Worm (Caenorhabditis elegans) whole organism, L4 larva: Measurements from ENCODE around the gene misc-1.

Experiments
- D1046.2 ChIP-seq: fragments of 200-800 bp; sonication (Bioruptor generic); IDR thresholded peaks from 2 replicates; pipeline ENCODE4 v1.3.6; 2022; ENCODE audit warnings: missing genetic modification characterization, missing compliant biosample characterization
- F49E8.2 ChIP-seq: sonication (generic microtip); optimal IDR thresholded peaks from 2 replicates; lab custom pipeline; 2016; ENCODE audit warnings: missing compliant biosample characterization, mild to moderate bottlenecking, missing genetic modification characterization, borderline replicate concordance
- Y48G9A.11 ChIP-seq: fragments of 200-800 bp; sonication (Bioruptor generic); IDR thresholded peaks from 2 replicates; pipeline ENCODE4 v1.3.6; 2022; ENCODE audit warnings: missing genetic modification reagents, missing genetic modification characterization, missing compliant biosample characterization
- Y75B8A.6 ChIP-seq: fragments of 200-800 bp; sonication (Bioruptor generic); IDR thresholded peaks from 2 replicates; pipeline ENCODE4 v1.3.6; 2022; ENCODE audit warnings: missing genetic modification reagents, missing genetic modification characterization, missing compliant biosample characterization
- ZK546.5 ChIP-seq, 2 experiments: sonication (generic microtip); optimal IDR thresholded peaks; 2 replicates each; lab custom pipeline; 2017; ENCODE audit warnings: missing biosample characterization in 2 of 2, missing genetic modification characterization in 2 of 2
- aha-1 ChIP-seq: fragments of 150-350 bp; peaks from one replicate; lab custom pipeline; 2014; ENCODE audit warnings: missing biosample characterization, missing genetic modification characterization
- arid-1 ChIP-seq: fragments of 200-800 bp; sonication (Bioruptor generic); conservative IDR thresholded peaks from 2 replicates; pipeline ENCODE4 v1.3.6; 2022; ENCODE audit warnings: missing genetic modification reagents, missing genetic modification characterization, missing compliant biosample characterization
- attf-4 ChIP-seq: sonication (generic microtip); optimal IDR thresholded peaks from 3 replicates; lab custom pipeline; 2017; ENCODE audit warnings: missing biosample characterization, missing genetic modification characterization
- ceh-28 ChIP-seq: fragments of 150-350 bp; optimal IDR thresholded peaks from 2 replicates; lab custom pipeline; 2014; ENCODE audit warnings: missing biosample characterization, missing genetic modification reagents, missing genetic modification characterization
- ctbp-1 ChIP-seq: fragments of 200-800 bp; sonication (Bioruptor generic); IDR thresholded peaks from 2 replicates; pipeline ENCODE4 v1.3.6; 2022; ENCODE audit warnings: missing genetic modification reagents, missing genetic modification characterization, missing compliant biosample characterization
- daf-12 ChIP-seq: fragments of 150-350 bp; optimal IDR thresholded peaks from 2 replicates; lab custom pipeline; 2014; ENCODE audit warnings: missing biosample characterization, missing genetic modification reagents, missing genetic modification characterization
- daf-16 ChIP-seq, 3 experiments: sonication (generic microtip); optimal IDR thresholded peaks; 2 replicates each; lab custom pipeline; 2016 to 2017; ENCODE audit warnings: missing genetic modification characterization in 3 of 3, missing genetic modification reagents in 3 of 3, mild to moderate bottlenecking in 2 of 3, missing compliant biosample characterization in 2 of 3, missing biosample characterization in 1 of 3, moderate library complexity in 1 of 3
- daf-19 ChIP-seq: fragments of 200-800 bp; sonication (Bioruptor generic); conservative IDR thresholded peaks from 2 replicates; pipeline ENCODE4 v1.3.6; 2022; ENCODE audit warnings: missing genetic modification characterization, missing compliant biosample characterization
- daf-8 ChIP-seq: fragments of 200-800 bp; sonication (Bioruptor generic); IDR thresholded peaks from 2 replicates; pipeline ENCODE4 v1.3.6; 2022; ENCODE audit warnings: missing genetic modification characterization, missing compliant biosample characterization
- dmd-6 ChIP-seq: fragments of 200-800 bp; sonication (Bioruptor generic); IDR thresholded peaks from 2 replicates; pipeline ENCODE4 v1.3.6; 2022; ENCODE audit warnings: missing genetic modification reagents, missing genetic modification characterization, missing compliant biosample characterization
- dpl-1 ChIP-seq: fragments of 150-350 bp; optimal IDR thresholded peaks from 2 replicates; lab custom pipeline; 2014; ENCODE audit warnings: missing biosample characterization, missing genetic modification reagents, missing genetic modification characterization
- fkh-10 ChIP-seq: fragments of 150-350 bp; optimal IDR thresholded peaks from 2 replicates; lab custom pipeline; 2014; ENCODE audit warnings: missing biosample characterization, missing genetic modification reagents, missing genetic modification characterization
- fos-1 ChIP-seq: fragments of 150-350 bp; optimal IDR thresholded peaks from 2 replicates; lab custom pipeline; 2014; ENCODE audit warnings: missing biosample characterization, missing genetic modification characterization
- lin-1 ChIP-seq: fragments of 200-800 bp; sonication (Bioruptor generic); IDR thresholded peaks from 2 replicates; pipeline ENCODE4 v1.3.6; 2022; ENCODE audit warnings: missing genetic modification reagents, missing genetic modification characterization, missing compliant biosample characterization
- lin-29 ChIP-seq: fragments of 200-800 bp; sonication (Bioruptor generic); IDR thresholded peaks from 2 replicates; pipeline ENCODE4 v1.3.6; 2022; ENCODE audit warnings: missing genetic modification reagents, missing genetic modification characterization, missing compliant biosample characterization
- lin-38 ChIP-seq: fragments of 200-800 bp; sonication (Bioruptor generic); IDR thresholded peaks from 2 replicates; pipeline ENCODE4 v1.3.6; 2022; ENCODE audit warnings: missing genetic modification reagents, missing genetic modification characterization, missing compliant biosample characterization
- lin-39 ChIP-seq: fragments of 150-350 bp; optimal IDR thresholded peaks from 2 replicates; lab custom pipeline; 2014; ENCODE audit warnings: missing biosample characterization, missing genetic modification reagents, missing genetic modification characterization
- lir-3 ChIP-seq: sonication (generic microtip); optimal IDR thresholded peaks from 2 replicates; lab custom pipeline; 2016; ENCODE audit warnings: mild to moderate bottlenecking, missing genetic modification characterization, missing compliant biosample characterization
- lsy-2 ChIP-seq, 2 experiments: fragments of 150-350 bp in 1 of 2; sonication (generic microtip) in 1 of 2; optimal IDR thresholded peaks; 2 replicates each; lab custom pipeline; 2014 to 2017; ENCODE audit warnings: missing biosample characterization in 2 of 2, missing genetic modification characterization in 2 of 2
- mdt-29 ChIP-seq: fragments of 200-800 bp; sonication (Bioruptor generic); IDR thresholded peaks from 2 replicates; pipeline ENCODE4 v1.3.6; 2022; ENCODE audit warnings: missing genetic modification reagents, missing genetic modification characterization, missing compliant biosample characterization
- mes-2 ChIP-seq: sonication (generic microtip); optimal IDR thresholded peaks from 2 replicates; lab custom pipeline; 2016; ENCODE audit warnings: missing genotype, mild to moderate bottlenecking, missing genetic modification characterization, missing compliant biosample characterization; ENCODE audit not compliant: poor library complexity, severe bottlenecking
- mxl-2 ChIP-seq: fragments of 200-800 bp; sonication (Bioruptor generic); conservative IDR thresholded peaks from 2 replicates; pipeline ENCODE4 v1.3.6; 2022; ENCODE audit warnings: missing genetic modification reagents, missing genetic modification characterization, missing compliant biosample characterization
- mxl-3 ChIP-seq: fragments of 200-800 bp; sonication (Bioruptor generic); optimal IDR thresholded peaks from 2 replicates; lab custom pipeline; 2018; ENCODE audit warnings: mild to moderate bottlenecking, missing genetic modification characterization, missing compliant biosample characterization
- nhr-111 ChIP-seq: fragments of 200-800 bp; sonication (Bioruptor generic); optimal IDR thresholded peaks from 2 replicates; lab custom pipeline; 2018; ENCODE audit warnings: mild to moderate bottlenecking, missing genetic modification characterization, missing compliant biosample characterization
- nhr-237 ChIP-seq: sonication (generic microtip); optimal IDR thresholded peaks from 2 replicates; lab custom pipeline; 2017; ENCODE audit warnings: missing biosample characterization, missing genetic modification characterization
- nhr-41 ChIP-seq: fragments of 200-800 bp; sonication (Bioruptor generic); IDR thresholded peaks from 2 replicates; pipeline ENCODE4 v1.3.6; 2022; ENCODE audit warnings: missing genetic modification reagents, missing genetic modification characterization, missing compliant biosample characterization
- pha-4 ChIP-seq, 2 experiments: fragments of 150-350 bp in 1 of 2; fragments of 200-800 bp in 1 of 2; sonication (Bioruptor generic) in 1 of 2; IDR thresholded peaks in 1 of 2; optimal IDR thresholded peaks in 1 of 2; 2 replicates each; pipeline versions ENCODE4 v1.3.6 to Lab custom; 2014 to 2022; ENCODE audit warnings: missing genetic modification characterization in 2 of 2, missing genetic modification reagents in 2 of 2, missing biosample characterization in 1 of 2, missing compliant biosample characterization in 1 of 2
- php-3 ChIP-seq: fragments of 200-800 bp; sonication (Bioruptor generic); IDR thresholded peaks from 2 replicates; pipeline ENCODE4 v1.3.6; 2022; ENCODE audit warnings: missing genetic modification reagents, missing genetic modification characterization, missing compliant biosample characterization
- pqm-1 ChIP-seq: sonication (generic microtip); optimal IDR thresholded peaks from 2 replicates; lab custom pipeline; 2017; ENCODE audit warnings: missing biosample characterization, missing genetic modification characterization
- rbr-2 ChIP-seq: sonication (generic microtip); optimal IDR thresholded peaks from 2 replicates; lab custom pipeline; 2016; ENCODE audit warnings: missing genotype, missing genetic modification characterization, missing compliant biosample characterization
- saeg-2 ChIP-seq: fragments of 200-800 bp; sonication (Bioruptor generic); IDR thresholded peaks from 2 replicates; pipeline ENCODE4 v1.3.6; 2022; ENCODE audit warnings: missing genetic modification reagents, missing genetic modification characterization, missing compliant biosample characterization
- set-16 ChIP-seq: fragments of 200-800 bp; sonication (Bioruptor generic); IDR thresholded peaks from 2 replicates; pipeline ENCODE4 v1.3.6; 2022; ENCODE audit warnings: missing genetic modification reagents, missing genetic modification characterization, missing compliant biosample characterization
- skn-1 ChIP-seq: fragments of 150-350 bp; optimal IDR thresholded peaks from 2 replicates; lab custom pipeline; 2014; ENCODE audit warnings: missing biosample characterization, missing genetic modification characterization
- snpc-1.2 ChIP-seq: fragments of 200-800 bp; sonication (Bioruptor generic); IDR thresholded peaks from 2 replicates; pipeline ENCODE4 v1.3.6; 2022; ENCODE audit warnings: missing genetic modification reagents, missing genetic modification characterization, missing compliant biosample characterization
- spr-1 ChIP-seq: sonication (generic microtip); optimal IDR thresholded peaks from 2 replicates; lab custom pipeline; 2016; ENCODE audit warnings: mild to moderate bottlenecking, missing genetic modification characterization, missing compliant biosample characterization
- spr-3 ChIP-seq: fragments of 200-800 bp; sonication (Bioruptor generic); optimal IDR thresholded peaks from 2 replicates; lab custom pipeline; 2018; ENCODE audit warnings: mild to moderate bottlenecking, missing genetic modification characterization, missing compliant biosample characterization

The misc-1 gene

DNA sequence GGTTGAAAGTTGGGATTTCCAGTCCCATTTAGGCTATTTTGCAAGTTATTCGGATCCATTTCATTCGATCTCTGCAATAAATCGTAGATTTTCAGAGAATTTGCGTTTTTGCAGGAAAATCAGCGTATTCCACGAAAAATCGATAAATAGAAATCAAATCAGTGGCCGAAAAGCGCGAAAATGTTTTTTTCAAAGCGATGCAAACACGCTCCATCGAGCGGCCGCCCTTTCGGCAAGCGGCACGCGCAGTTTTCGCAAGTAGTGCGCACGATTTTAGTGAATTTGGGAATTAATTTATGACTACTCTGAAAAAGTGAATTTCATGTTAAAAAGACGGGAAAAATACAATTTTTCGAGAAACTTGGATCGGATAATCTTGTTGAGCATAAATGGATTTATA lies 31.3 kb upstream of the misc-1 start (continued):
- TF ChIP-seq daf-16 (GFP tag; optimal IDR thresholded peaks at IDR 0.05; lab: Kevin White, UChicago) (peak; percentile 25 to 70), daf-16 (tag; optimal IDR thresholded peaks at IDR 0.05; lab: Kevin White, UChicago) (peak; percentile 80), nhr-111 (GFP tag; lab: Kevin White, UChicago) (no peak), daf-12 (tag; lab: Kevin White, UChicago) (no peak), daf-19 (peak; percentile 75; the same call in 1 of the 2 replicates), F49E8.2 (tag; lab: Kevin White, UChicago) (peak; percentile 84), fkh-10 (peak; percentile 95), daf-8 (no peak), set-16 (GFP tag; lab: Robert Waterston, UW) (peak; percentile 29; the same call in 1 of the 2 replicates)

ce11 chrII:255753-256152 lies 30.7 kb upstream of the misc-1 start:
- TF ChIP-seq aha-1 (tag; lab: Kevin White, UChicago) = peak; percentile 75

DNA sequence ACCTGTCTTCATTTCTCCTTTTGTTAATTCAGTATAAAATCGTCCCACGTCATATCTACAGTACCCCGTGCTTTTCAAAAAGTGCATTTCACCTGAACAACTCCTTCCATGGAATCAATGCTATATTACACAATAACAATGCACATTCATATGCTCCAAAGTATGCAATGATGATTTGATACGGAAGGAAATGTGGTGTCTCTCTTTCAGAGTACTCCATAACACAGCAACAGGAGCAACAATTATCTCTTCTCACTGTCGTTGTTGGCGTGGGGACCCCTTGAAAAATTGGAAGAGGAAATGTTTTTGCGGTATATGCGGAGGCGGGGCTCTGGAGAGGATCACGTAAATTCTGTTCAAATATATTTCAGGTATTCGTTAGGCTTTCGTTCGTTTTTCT lies 28.9 kb upstream of the misc-1 start, which contains the start of gene cat-2:
TSS of gene cat-2 (plus strand) at position 301 of the 400 bp plus-strand sequence.
- no peak for TF ChIP-seq nhr-237
- no peak for TF ChIP-seq mxl-3
- no peak for TF ChIP-seq ZK546.5 (tag; optimal IDR thresholded peaks at IDR 0.05; lab: Kevin White, UChicago)
- no peak for TF ChIP-seq spr-3
- no peak for TF ChIP-seq pqm-1
- no peak for TF ChIP-seq mdt-29 (GFP tag; lab: Robert Waterston, UW)
- no peak for TF ChIP-seq saeg-2
- no peak for TF ChIP-seq dpl-1 (GFP tag; lab: Kevin White, UChicago)
- TF ChIP-seq ctbp-1 (GFP tag; lab: Robert Waterston, UW) = no peak
- no peak for TF ChIP-seq skn-1 (tag; lab: Kevin White, UChicago)
- no peak for TF ChIP-seq php-3 (GFP tag; lab: Robert Waterston, UW)
- no peak for TF ChIP-seq Y48G9A.11 (GFP tag; lab: Robert Waterston, UW)
- no peak for TF ChIP-seq lin-39
- no peak for TF ChIP-seq snpc-1.2 (GFP tag; lab: Robert Waterston, UW)
- no peak for TF ChIP-seq attf-4 (tag; lab: Kevin White, UChicago)

ce11 chrII:263563-263962 lies 22.9 kb upstream of the misc-1 start, which contains the start of gene scc-2:
TSS of gene scc-2 (minus strand) at chrII:263663.
- TF ChIP-seq lin-29 (GFP tag; lab: Robert Waterston, UW) = no peak

- TF ChIP-seq pqm-1 (no peak), aha-1 (tag; lab: Kevin White, UChicago) (no peak), mxl-2 (no peak), dmd-6 (GFP tag; lab: Robert Waterston, UW) (no peak), mxl-3 (no peak), pha-4 (GFP tag; IDR thresholded peaks at IDR 0.05; lab: Robert Waterston, UW) (no peak), pha-4 (tag; optimal IDR thresholded peaks at IDR 0.05; lab: Kevin White, UChicago) (no peak), fos-1 (tag; lab: Kevin White, UChicago) (no peak), arid-1 (GFP tag; lab: Robert Waterston, UW) (no peak), mes-2 (tag; lab: Kevin White, UChicago) (no peak)
Observed at ce11 chrII:264053-264452, 22.4 kb upstream of the misc-1 start, which contains the start of gene B0432.14. TSS of gene B0432.14 (plus strand) at chrII:264353.

DNA sequence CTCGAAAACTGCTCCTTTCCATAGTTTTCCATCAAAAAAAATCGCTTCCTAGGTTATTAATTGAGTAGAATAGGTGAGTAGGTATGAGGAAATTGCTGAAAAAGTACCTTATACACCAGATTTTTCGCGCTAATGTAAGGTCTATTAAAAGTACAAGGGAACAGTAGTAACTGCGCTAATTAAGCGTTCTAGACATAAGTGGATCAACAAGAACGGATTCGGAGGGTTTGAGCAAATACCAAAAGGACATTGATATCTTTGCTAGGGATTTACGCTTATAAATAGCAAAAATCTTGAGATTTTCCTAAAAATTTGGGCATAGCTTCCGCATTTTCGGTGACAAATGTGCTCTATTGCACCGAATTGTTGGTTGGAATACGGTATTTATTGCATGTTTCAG lies 12.6 kb upstream of the misc-1 start, which contains the start of gene B0432.7:
TSS of gene B0432.7 (minus strand) at position 101 of the 400 bp plus-strand sequence.
- no peak for TF ChIP-seq snpc-1.2 (GFP tag; lab: Robert Waterston, UW)
- no peak for TF ChIP-seq daf-16 (GFP tag; optimal IDR thresholded peaks at IDR 0.05; lab: Kevin White, UChicago)
- TF ChIP-seq daf-16 (tag; optimal IDR thresholded peaks at IDR 0.05; lab: Kevin White, UChicago) = no peak
- no peak for TF ChIP-seq mes-2 (tag; lab: Kevin White, UChicago)
- no peak for TF ChIP-seq D1046.2 (GFP tag; lab: Robert Waterston, UW)
- no peak for TF ChIP-seq rbr-2 (tag; lab: Kevin White, UChicago)
- no peak for TF ChIP-seq nhr-41 (GFP tag; lab: Robert Waterston, UW)
- no peak for TF ChIP-seq nhr-111 (GFP tag; lab: Kevin White, UChicago)
- TF ChIP-seq lin-1 (GFP tag; lab: Robert Waterston, UW) = no peak
- TF ChIP-seq ceh-28 (tag; lab: Kevin White, UChicago) = no peak
- no peak for TF ChIP-seq daf-12 (tag; lab: Kevin White, UChicago)
- TF ChIP-seq daf-8 = no peak
- no peak for TF ChIP-seq Y75B8A.6
- no peak for TF ChIP-seq spr-1 (tag; lab: Kevin White, UChicago)
- no peak for TF ChIP-seq Y48G9A.11 (GFP tag; lab: Robert Waterston, UW)
- TF ChIP-seq lsy-2 (tag; optimal IDR thresholded peaks at IDR 0.05; lab: Kevin White, UChicago) = no peak
- TF ChIP-seq php-3 (GFP tag; lab: Robert Waterston, UW) = no peak
- no peak for TF ChIP-seq lin-38 (GFP tag; lab: Robert Waterston, UW)
- TF ChIP-seq lir-3 (tag; lab: Kevin White, UChicago) = no peak
